Fruit fly (Drosophila melanogaster): ENCODE measurements around the gene CG18304.

The CG18304 gene

DNA sequence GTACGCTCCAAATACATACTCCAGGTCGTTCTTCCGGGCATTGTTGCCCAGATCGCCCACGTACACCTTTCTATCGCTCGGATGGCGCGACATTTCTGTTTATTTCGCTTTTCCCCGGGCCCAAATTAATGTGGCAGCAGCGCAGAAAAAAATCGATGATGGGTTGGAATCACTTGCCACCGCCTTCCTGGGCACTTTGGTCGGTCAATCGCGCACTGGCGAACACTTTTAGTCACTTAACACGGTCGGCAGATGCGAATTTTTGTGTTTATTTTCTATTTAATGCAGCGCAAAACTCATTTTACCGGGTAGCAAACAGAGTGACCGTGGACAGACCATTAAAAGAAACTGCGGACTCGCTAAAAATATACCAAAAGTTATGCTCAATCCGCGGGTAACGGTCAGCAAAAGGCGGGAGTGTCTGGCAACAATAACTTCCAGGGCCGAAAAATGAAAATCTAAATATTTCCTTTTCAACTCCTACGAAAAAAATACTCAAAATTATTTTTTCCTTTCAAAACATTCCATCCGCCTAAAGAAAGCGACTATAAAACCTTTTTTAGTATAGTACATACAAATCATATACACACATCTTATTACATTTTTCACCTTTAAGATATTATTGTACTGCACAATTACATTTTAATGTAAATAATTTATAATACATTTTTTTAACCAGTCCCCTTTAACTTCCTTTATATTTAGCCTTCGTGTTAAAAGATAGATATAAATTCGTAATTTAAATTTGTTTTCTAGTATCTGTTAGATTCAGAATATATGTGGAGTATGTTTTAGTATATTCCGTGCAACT is 22.6 kb downstream of the CG18304 start, which contains the start of gene x16:
Gene x16, minus strand, starts transcription at position 361 of the 811 bp plus-strand sequence.
- TF ChIP-seq CG14710 (tag; optimal IDR thresholded peaks at IDR 0.05) = peak; percentile 50
- 0 out of 2 replicates have a peak, but pooled peaks have one; percentile 14 for TF ChIP-seq ssp (GFP tag; IDR thresholded peaks at IDR 0.05)
- no peak for TF ChIP-seq CG11723 (GFP tag; optimal IDR thresholded peaks at IDR 0.05)
- no peak for TF ChIP-seq CG15514 (GFP tag; optimal IDR thresholded peaks at IDR 0.05)
- TF ChIP-seq Hr3 (GFP tag; optimal IDR thresholded peaks at IDR 0.05) = peak; percentile 3
- TF ChIP-seq gem (tag; optimal IDR thresholded peaks at IDR 0.05) = peak; percentile 15
- peak; percentile 10 for TF ChIP-seq Med (GFP tag)
- TF ChIP-seq pzg (GFP tag; optimal IDR thresholded peaks at IDR 0.05) = peak; percentile 56
- peak; percentile 54 for TF ChIP-seq E2f2 (GFP tag; IDR thresholded peaks at IDR 0.05)
- peak; percentile 56 for TF ChIP-seq CG3995 (GFP tag; optimal IDR thresholded peaks at IDR 0.05)
- peak; percentile 35 for TF ChIP-seq CG11504 (tag; optimal IDR thresholded peaks at IDR 0.05)
- no peak for TF ChIP-seq Atf6 (GFP tag; IDR thresholded peaks at IDR 0.05)
- peak; percentile 76 for TF ChIP-seq Sin3A (optimal IDR thresholded peaks at IDR 0.05)
- peak; percentile 11 for TF ChIP-seq CG2120 (GFP tag; optimal IDR thresholded peaks at IDR 0.05)
- TF ChIP-seq Ssrp (tag; optimal IDR thresholded peaks at IDR 0.05) = no peak
- TF ChIP-seq fu2 (GFP tag; optimal IDR thresholded peaks at IDR 0.05) = peak; percentile 8
- 0 out of 3 replicates have a peak, but pooled peaks have one; percentile 2 for TF ChIP-seq Dbx (GFP tag; IDR thresholded peaks at IDR 0.05)
- 0 out of 2 replicates have a peak, but pooled peaks have one; percentile 10 for TF ChIP-seq NFAT (GFP tag; IDR thresholded peaks at IDR 0.05)
- TF ChIP-seq CG9797 (GFP tag; optimal IDR thresholded peaks at IDR 0.05) = peak; percentile 77
- no peak for TF ChIP-seq phol (tag; optimal IDR thresholded peaks at IDR 0.05)
- TF ChIP-seq nmo (GFP tag; optimal IDR thresholded peaks at IDR 0.05) = peak; percentile 30
- no peak for TF ChIP-seq amos (GFP tag; IDR thresholded peaks at IDR 0.05; ENCODE audit: partially characterized antibody)
- TF ChIP-seq B-H2 (GFP tag; optimal IDR thresholded peaks at IDR 0.05) = peak; percentile 8
- 0 out of 3 replicates have a peak, but pooled peaks have one; percentile 12 for TF ChIP-seq CG34422 (GFP tag; IDR thresholded peaks at IDR 0.05)
- TF ChIP-seq sisA (GFP tag; IDR thresholded peaks at IDR 0.05) = 0 out of 2 replicates have a peak, but pooled peaks have one; percentile 10
- TF ChIP-seq dmrt11E (tag; optimal IDR thresholded peaks at IDR 0.05) = no peak
- TF ChIP-seq CG3847 (GFP tag; IDR thresholded peaks at IDR 0.05) = peak; percentile 36; the same call in 1 of the 2 replicates
- TF ChIP-seq CG4424 (GFP tag; optimal IDR thresholded peaks at IDR 0.05) = peak; percentile 23
- peak; percentile 39 for TF ChIP-seq MBD-R2 (GFP tag; IDR thresholded peaks at IDR 0.05)
- peak; percentile 51 for TF ChIP-seq Dp (GFP tag; optimal IDR thresholded peaks at IDR 0.05)
- TF ChIP-seq onecut (GFP tag; IDR thresholded peaks at IDR 0.05) = peak; percentile 80
- peak; percentile 45 for TF ChIP-seq CG4617 (GFP tag; optimal IDR thresholded peaks at IDR 0.05; ENCODE audit: borderline replicate concordance)
- TF ChIP-seq slbo (GFP tag; IDR thresholded peaks at IDR 0.05) = peak; percentile 39; the same call in 1 of the 2 replicates
- peak; percentile 10 for TF ChIP-seq Hsf (GFP tag; optimal IDR thresholded peaks at IDR 0.05)
- TF ChIP-seq CG12391 (tag; optimal IDR thresholded peaks at IDR 0.05) = peak; percentile 18
- TF ChIP-seq hkb (optimal IDR thresholded peaks at IDR 0.05) = peak; percentile 29
- no peak for TF ChIP-seq hkb (GFP tag; IDR thresholded peaks at IDR 0.05)
- peak; percentile 83 for TF ChIP-seq CG7928 (GFP tag; optimal IDR thresholded peaks at IDR 0.05)
- peak; percentile 68 for TF ChIP-seq Myb (GFP tag; optimal IDR thresholded peaks at IDR 0.05)
- peak; percentile 85 for TF ChIP-seq gfzf (GFP tag; optimal IDR thresholded peaks at IDR 0.05)
- TF ChIP-seq BEAF-32 (GFP tag; optimal IDR thresholded peaks at IDR 0.05) = peak; percentile 37
- no peak for TF ChIP-seq CG17829 (tag; optimal IDR thresholded peaks at IDR 0.05)
- peak; percentile 37; the same call in 1 of the 2 replicates for TF ChIP-seq CG9932 (GFP tag; IDR thresholded peaks at IDR 0.05)
- TF ChIP-seq fd96Cb (tag; optimal IDR thresholded peaks at IDR 0.05) = no peak
- TF ChIP-seq CG30403 (GFP tag; optimal IDR thresholded peaks at IDR 0.05) = peak; percentile 10
- no peak for TF ChIP-seq Stat92E (GFP tag; optimal IDR thresholded peaks at IDR 0.05)
- peak; percentile 5 for TF ChIP-seq Sry-δ (GFP tag; optimal IDR thresholded peaks at IDR 0.05)
- peak; percentile 7 for TF ChIP-seq MESR4 (GFP tag; optimal IDR thresholded peaks at IDR 0.05)
